Worm (Caenorhabditis elegans) whole organism, L1 larva: ENCODE data around the gene F32D1.3.

Source experiments
- ceh-82 ChIP-seq, 3 experiments: fragments of 150-350 bp in 1 of 3; sonication (generic microtip) in 2 of 3; optimal IDR thresholded peaks; 2 replicates each; lab custom pipeline; 2014 to 2017; ENCODE audit warnings: missing biosample characterization in 3 of 3, missing genetic modification characterization in 3 of 3
- ces-1 ChIP-seq: fragments of 150-350 bp; optimal IDR thresholded peaks from 2 replicates; lab custom pipeline; 2014; ENCODE audit warnings: missing biosample characterization, missing genetic modification reagents, missing genetic modification characterization
- dpl-1 ChIP-seq, 3 experiments: fragments of 150-350 bp in 2 of 3; sonication (generic microtip) in 1 of 3; optimal IDR thresholded peaks; 2 replicates each; lab custom pipeline; 2014 to 2017; ENCODE audit warnings: missing biosample characterization in 3 of 3, missing genetic modification characterization in 3 of 3, missing genetic modification reagents in 3 of 3
- lin-15B ChIP-seq: fragments of 150-350 bp; sonication (generic microtip); optimal IDR thresholded peaks from 3 replicates; lab custom pipeline; 2014; ENCODE audit warnings: missing biosample characterization, missing genetic modification characterization
- lin-39 ChIP-seq: fragments of 150-350 bp; optimal IDR thresholded peaks from 2 replicates; lab custom pipeline; 2014; ENCODE audit warnings: missing biosample characterization, missing genetic modification reagents, missing genetic modification characterization
- mdl-1 ChIP-seq, 2 experiments: fragments of 150-350 bp; optimal IDR thresholded peaks; 2 replicates each; lab custom pipeline; 2014 to 2017; ENCODE audit warnings: missing biosample characterization in 2 of 2, missing genetic modification characterization in 2 of 2, inconsistent platforms in 1 of 2
- nhr-12 ChIP-seq: sonication (generic microtip); optimal IDR thresholded peaks from 2 replicates; lab custom pipeline; 2017; ENCODE audit warnings: missing biosample characterization, missing genetic modification characterization
- nhr-28 ChIP-seq: fragments of 150-350 bp; optimal IDR thresholded peaks from 2 replicates; lab custom pipeline; 2014; ENCODE audit warnings: missing biosample characterization, missing genetic modification characterization
- nhr-90 ChIP-seq: sonication (generic microtip); optimal IDR thresholded peaks from 2 replicates; lab custom pipeline; 2016; ENCODE audit warnings: mild to moderate bottlenecking, missing genetic modification characterization, missing compliant biosample characterization; ENCODE audit not compliant: poor library complexity
- skn-1 ChIP-seq: fragments of 150-350 bp; optimal IDR thresholded peaks from 2 replicates; lab custom pipeline; 2014; ENCODE audit warnings: missing biosample characterization, missing genetic modification characterization
- unc-62 ChIP-seq: fragments of 150-350 bp; optimal IDR thresholded peaks from 2 replicates; lab custom pipeline; 2014; ENCODE audit warnings: missing biosample characterization, missing genetic modification reagents, missing genetic modification characterization

ce11 chrV:4401865-4402264 lies 40.5 kb upstream of the F32D1.3 start, which contains the start of gene F13A2.5:
- TF ChIP-seq skn-1 = no peak
- no peak for TF ChIP-seq ces-1 (GFP tag; lab: Kevin White, UChicago)
- no peak for TF ChIP-seq lin-39 (tag; lab: Kevin White, UChicago)
- TF ChIP-seq ceh-82 (tag; optimal IDR thresholded peaks at IDR 0.05; lab: Kevin White, UChicago) = no peak
- no peak for TF ChIP-seq dpl-1 (GFP tag; optimal IDR thresholded peaks at IDR 0.05; lab: Kevin White, UChicago)
- no peak for TF ChIP-seq unc-62 (GFP tag; lab: Kevin White, UChicago)
- TF ChIP-seq nhr-12 (tag; lab: Kevin White, UChicago) = no peak
- no peak for TF ChIP-seq mdl-1 (tag; optimal IDR thresholded peaks at IDR 0.05; lab: Kevin White, UChicago)
- no peak for TF ChIP-seq lin-15B
- no peak for TF ChIP-seq nhr-90 (tag; lab: Kevin White, UChicago)
- TF ChIP-seq nhr-28 (tag; lab: Kevin White, UChicago) = no peak
